Worm (Caenorhabditis elegans) whole organism, late embryonic: Measurements from ENCODE around the gene arcp-1.

Source experiments
- F13H6.1 ChIP-seq: sonication (generic microtip); optimal IDR thresholded peaks from 2 replicates; lab custom pipeline; 2016; ENCODE audit warnings: missing genetic modification characterization, missing compliant biosample characterization
- K02D7.2 ChIP-seq: sonication (generic microtip); optimal IDR thresholded peaks from 2 replicates; lab custom pipeline; 2017; ENCODE audit warnings: mild to moderate bottlenecking, missing genetic modification characterization, missing compliant biosample characterization
- K09A11.1 ChIP-seq: sonication (generic microtip); optimal IDR thresholded peaks from 2 replicates; lab custom pipeline; 2017; ENCODE audit warnings: antibody characterized with exemption, mild to moderate bottlenecking, missing genetic modification characterization, missing compliant biosample characterization; ENCODE audit not compliant: insufficient read depth
- ets-4 ChIP-seq: sonication (generic microtip); optimal IDR thresholded peaks from 2 replicates; lab custom pipeline; 2016; ENCODE audit warnings: missing genetic modification characterization, missing compliant biosample characterization
- fax-1 ChIP-seq: sonication (generic microtip); optimal IDR thresholded peaks from 2 replicates; lab custom pipeline; 2016; ENCODE audit warnings: missing genotype, missing genetic modification characterization, missing compliant biosample characterization
- hlh-30 ChIP-seq: sonication (generic microtip); optimal IDR thresholded peaks from 2 replicates; lab custom pipeline; 2017; ENCODE audit warnings: antibody characterized with exemption, missing genetic modification characterization, missing compliant biosample characterization; ENCODE audit not compliant: insufficient read depth
- mec-3 ChIP-seq: sonication (generic microtip); optimal IDR thresholded peaks from 2 replicates; lab custom pipeline; 2016; ENCODE audit warnings: borderline replicate concordance, missing genetic modification characterization, missing compliant biosample characterization
- pag-3 ChIP-seq: sonication (generic microtip); optimal IDR thresholded peaks from 2 replicates; lab custom pipeline; 2016; ENCODE audit warnings: missing compliant biosample characterization, missing genetic modification characterization, borderline replicate concordance
- pha-4 ChIP-seq: fragments of 150-350 bp; optimal IDR thresholded peaks from 2 replicates; lab custom pipeline; 2018; ENCODE audit warnings: missing biosample characterization, missing genetic modification reagents, missing genetic modification characterization
- zip-5 ChIP-seq: sonication (generic microtip); optimal IDR thresholded peaks from 2 replicates; lab custom pipeline; 2016; ENCODE audit warnings: missing genetic modification characterization, missing compliant biosample characterization

Gene arcp-1

ce11 chrIII:3698366-3698765 is 60.8 kb downstream of the arcp-1 start:
- TF ChIP-seq pha-4 (tag; lab: Kevin White, UChicago) (no peak), K09A11.1 (tag; lab: Kevin White, UChicago) (no peak), mec-3 (tag; lab: Kevin White, UChicago) (no peak), fax-1 (tag; lab: Kevin White, UChicago) (no peak), pag-3 (tag; lab: Kevin White, UChicago) (no peak), ets-4 (tag; lab: Kevin White, UChicago) (no peak), F13H6.1 (tag; lab: Kevin White, UChicago) (no peak), zip-5 (tag; lab: Kevin White, UChicago) (no peak), hlh-30 (no peak), K02D7.2 (no peak)
- TF ChIP-seq, all 69 proteins: peak for 0
